Worm (Caenorhabditis elegans) whole organism, L2 larva: ENCODE results near the gene kin-4.

ENCODE experiments used
- ZK546.5 ChIP-seq: sonication (generic microtip); optimal IDR thresholded peaks from 2 replicates; lab custom pipeline; 2017; ENCODE audit warnings: missing biosample characterization, missing genetic modification characterization
- nhr-237 ChIP-seq: fragments of 150-350 bp; optimal IDR thresholded peaks from 2 replicates; lab custom pipeline; 2014; ENCODE audit warnings: missing biosample characterization, missing genetic modification characterization
- skn-1 ChIP-seq: sonication (generic microtip); optimal IDR thresholded peaks from 2 replicates; lab custom pipeline; 2017; ENCODE audit warnings: missing biosample characterization, missing genetic modification characterization

DNA sequence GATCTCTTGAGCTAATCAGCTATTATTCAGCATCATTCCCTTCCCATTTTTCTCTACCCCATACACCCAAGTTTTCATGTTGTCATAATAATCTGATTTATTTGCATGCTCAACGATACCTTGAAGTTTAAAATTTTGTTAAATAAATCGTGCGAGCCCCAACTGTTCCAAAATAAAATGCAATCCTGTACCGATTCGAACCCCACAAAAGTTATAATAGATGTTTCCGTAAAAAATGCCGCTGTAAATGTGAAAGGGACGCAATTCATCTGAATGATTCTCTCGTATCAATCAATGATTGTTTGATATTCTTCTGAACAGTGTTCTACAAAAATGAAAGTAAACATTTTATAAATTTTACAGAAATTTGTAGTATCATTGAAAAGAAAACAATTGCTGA lies 48.1 kb upstream of the kin-4 start:
- TF ChIP-seq ZK546.5 (tag; lab: Kevin White, UChicago) (no peak), skn-1 (no peak), nhr-237 (tag; lab: Kevin White, UChicago) (no peak)
